Worm (Caenorhabditis elegans): ENCODE data around the gene F33H1.4.

DNA sequence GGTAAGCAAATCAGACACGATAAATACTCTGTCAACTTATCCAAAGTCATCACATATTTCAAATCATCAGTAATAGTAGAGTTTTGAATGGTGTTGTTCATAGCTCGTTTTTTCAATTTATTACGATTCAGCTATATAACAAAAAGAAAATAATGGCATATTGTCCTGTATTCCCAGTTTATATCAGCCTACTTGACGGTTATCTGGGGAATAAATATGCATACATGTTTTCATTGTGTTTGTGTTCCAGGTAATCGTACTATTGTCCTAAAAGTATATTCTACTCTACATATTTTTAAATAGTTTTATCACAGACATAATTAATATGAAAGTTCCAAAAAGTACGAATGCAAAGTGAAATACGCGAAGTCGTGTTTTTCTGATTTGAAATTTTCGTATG lies 13.4 kb downstream of the F33H1.4 start, which contains the start of gene srd-2:
- TF ChIP-seq dao-5 (tag; optimal IDR thresholded peaks at IDR 0.05) = no peak
- no peak for TF ChIP-seq W03F9.2 (tag; optimal IDR thresholded peaks at IDR 0.05)
